Worm (Caenorhabditis elegans): Measurements from ENCODE around the gene ZK742.7.

- TF ChIP-seq F13C5.2 (tag; optimal IDR thresholded peaks at IDR 0.05) (no peak), ets-7 (tag; optimal IDR thresholded peaks at IDR 0.05) (no peak), ceh-13 (GFP tag; optimal IDR thresholded peaks at IDR 0.05) (no peak)
Measured at ce11 chrV:7754557-7754956, 43.6 kb upstream of the ZK742.7 start, which contains the start of gene T05B11.4.
